Fruit fly (Drosophila melanogaster) whole organism, embryonic: ENCODE measurements around the gene Cep135.

Experiments
- Atf-2 ChIP-seq: fragments of 200-800 bp; sonication (Bioruptor generic); optimal IDR thresholded peaks from 2 replicates; lab custom pipeline; 2016; ENCODE audit warnings: missing biosample characterization, missing genetic modification characterization
- B-H2 ChIP-seq: fragments of 200-800 bp; sonication (Bioruptor generic); optimal IDR thresholded peaks from 2 replicates; lab custom pipeline; 2018; ENCODE audit warnings: missing biosample characterization, mild to moderate bottlenecking, missing genetic modification characterization
- CG11560 ChIP-seq: fragments of 200-800 bp; sonication (Bioruptor generic); IDR thresholded peaks from 3 replicates; pipeline ENCODE4 v1.3.6; 2022; ENCODE audit warnings: missing biosample characterization, missing genetic modification characterization
- CG11696 ChIP-seq: fragments of 200-800 bp; sonication (Bioruptor generic); IDR thresholded peaks from 2 replicates; pipeline ENCODE4 v1.3.6; 2022; ENCODE audit warnings: missing biosample characterization, missing genetic modification characterization
- CG12236 ChIP-seq: fragments of 200-800 bp; sonication (Bioruptor generic); optimal IDR thresholded peaks from 2 replicates; lab custom pipeline; 2016; ENCODE audit warnings: missing biosample characterization, missing genetic modification characterization
- CG12942 ChIP-seq: fragments of 200-800 bp; sonication (Bioruptor generic); optimal IDR thresholded peaks from 3 replicates; lab custom pipeline; 2016; ENCODE audit warnings: missing biosample characterization, missing genetic modification characterization
- CG15269 ChIP-seq: fragments of 200-800 bp; sonication (Bioruptor generic); optimal IDR thresholded peaks from 2 replicates; lab custom pipeline; 2018; ENCODE audit warnings: missing biosample characterization, mild to moderate bottlenecking, missing genetic modification characterization, moderate library complexity
- CG15479 ChIP-seq: fragments of 200-800 bp; sonication (Bioruptor generic); optimal IDR thresholded peaks from 3 replicates; lab custom pipeline; 2019; ENCODE audit warnings: missing biosample characterization, mild to moderate bottlenecking, missing genetic modification characterization, moderate library complexity
- CG17385 ChIP-seq: fragments of 200-800 bp; sonication (Bioruptor generic); optimal IDR thresholded peaks from 3 replicates; lab custom pipeline; 2018; ENCODE audit warnings: missing biosample characterization, mild to moderate bottlenecking, missing genetic modification characterization
- CG1792 ChIP-seq: fragments of 200-800 bp; sonication (Bioruptor generic); optimal IDR thresholded peaks from 2 replicates; lab custom pipeline; 2016; ENCODE audit warnings: missing biosample characterization, missing genetic modification characterization
- CG2712 ChIP-seq: fragments of 200-800 bp; optimal IDR thresholded peaks from 3 replicates; lab custom pipeline; 2019; ENCODE audit warnings: missing biosample characterization, mild to moderate bottlenecking, missing genetic modification characterization, moderate library complexity
- CG2889 ChIP-seq: fragments of 200-800 bp; sonication (Bioruptor generic); IDR thresholded peaks from 3 replicates; pipeline ENCODE4 v1.3.6; 2022; ENCODE audit warnings: missing biosample characterization, missing genetic modification characterization
- CG31388 ChIP-seq: fragments of 200-800 bp; sonication (Bioruptor generic); optimal IDR thresholded peaks from 2 replicates; lab custom pipeline; 2016; ENCODE audit warnings: missing biosample characterization, missing genetic modification characterization
- CG32532 ChIP-seq: fragments of 200-800 bp; sonication (Bioruptor generic); IDR thresholded peaks from 2 replicates; pipeline ENCODE4 v1.3.6; 2022; ENCODE audit warnings: missing biosample characterization, missing genetic modification characterization
- CG32767 ChIP-seq: fragments of 200-800 bp; sonication (Bioruptor generic); IDR thresholded peaks from 2 replicates; pipeline ENCODE4 v1.3.6; 2022; ENCODE audit warnings: missing biosample characterization, missing genetic modification characterization
- CG3838 ChIP-seq: fragments of 200-800 bp; sonication (Bioruptor generic); optimal IDR thresholded peaks from 3 replicates; lab custom pipeline; 2016; ENCODE audit warnings: missing biosample characterization, missing genetic modification characterization
- CG42726 ChIP-seq: fragments of 200-800 bp; sonication (Bioruptor generic); IDR thresholded peaks from 2 replicates; pipeline ENCODE4 v1.3.6; 2022; ENCODE audit warnings: missing biosample characterization, missing genetic modification characterization; ENCODE audit not compliant: partially characterized antibody
- CG5180 ChIP-seq: fragments of 200-800 bp; sonication (Bioruptor generic); optimal IDR thresholded peaks from 3 replicates; lab custom pipeline; 2017; ENCODE audit warnings: missing biosample characterization, missing genetic modification characterization, mild to moderate bottlenecking, moderate library complexity, missing genetic modification reagents
- CG6813 ChIP-seq: fragments of 200-800 bp; sonication (Bioruptor generic); optimal IDR thresholded peaks from 2 replicates; lab custom pipeline; 2017; ENCODE audit warnings: missing biosample characterization, missing genetic modification characterization, mild to moderate bottlenecking, moderate library complexity, missing genetic modification reagents
- CG7372 ChIP-seq: fragments of 200-800 bp; sonication (Bioruptor generic); IDR thresholded peaks from 2 replicates; pipeline ENCODE4 v1.3.6; 2022; ENCODE audit warnings: missing biosample characterization, missing genetic modification characterization
- CG8924 ChIP-seq: fragments of 200-800 bp; optimal IDR thresholded peaks from 3 replicates; lab custom pipeline; 2019; ENCODE audit warnings: missing biosample characterization, mild to moderate bottlenecking, missing genetic modification characterization, moderate library complexity
- Dp ChIP-seq: fragments of 200-800 bp; sonication (Bioruptor generic); optimal IDR thresholded peaks from 2 replicates; lab custom pipeline; 2018; ENCODE audit warnings: missing biosample characterization, mild to moderate bottlenecking, missing genetic modification characterization, moderate library complexity
- Hr51 ChIP-seq, 2 experiments: fragments of 200-800 bp; sonication (Bioruptor generic); optimal IDR thresholded peaks; 2 replicates in 1 of 2; 3 replicates in 1 of 2; lab custom pipeline; 2016 to 2018; ENCODE audit warnings: missing biosample characterization in 2 of 2, missing genetic modification characterization in 2 of 2, mild to moderate bottlenecking in 1 of 2, moderate library complexity in 1 of 2
- Lpt ChIP-seq: fragments of >200 bp; optimal IDR thresholded peaks from 2 replicates; lab custom pipeline; 2018; ENCODE audit warnings: missing biosample characterization, missing genetic modification characterization
- MESR4 ChIP-seq: fragments of 200-800 bp; sonication (Bioruptor generic); optimal IDR thresholded peaks from 2 replicates; lab custom pipeline; 2018; ENCODE audit warnings: missing biosample characterization, mild to moderate bottlenecking, missing genetic modification characterization, moderate library complexity
- Max ChIP-seq: fragments of 200-800 bp; sonication (Bioruptor generic); optimal IDR thresholded peaks from 2 replicates; lab custom pipeline; 2016; ENCODE audit warnings: missing biosample characterization, mild to moderate bottlenecking, missing genetic modification characterization
- Nf-YA ChIP-seq: fragments of 200-800 bp; sonication (Bioruptor generic); IDR thresholded peaks from 2 replicates; pipeline ENCODE4 v1.3.6; 2022; ENCODE audit warnings: missing biosample characterization, missing genetic modification characterization
- Sox100B ChIP-seq: fragments of 200-800 bp; sonication (Bioruptor generic); optimal IDR thresholded peaks from 3 replicates; lab custom pipeline; 2018; ENCODE audit warnings: missing biosample characterization, mild to moderate bottlenecking, missing genetic modification characterization
- Trl ChIP-seq, 3 experiments: fragments of >200 bp in 2 of 3; fragments of 200-800 bp in 1 of 3; sonication (Bioruptor generic) in 1 of 3; optimal IDR thresholded peaks; 2 replicates in 1 of 3; 3 replicates in 2 of 3; lab custom pipeline; 2016 to 2017; ENCODE audit warnings: missing biosample characterization in 1 of 3, missing genetic modification characterization in 1 of 3
- crp ChIP-seq, 2 experiments: fragments of 200-800 bp; sonication (Bioruptor generic); optimal IDR thresholded peaks; 2 replicates in 1 of 2; 3 replicates in 1 of 2; lab custom pipeline; 2017; ENCODE audit warnings: missing biosample characterization in 2 of 2, missing genetic modification characterization in 2 of 2, mild to moderate bottlenecking in 1 of 2, moderate library complexity in 1 of 2
- dmrt11E ChIP-seq: fragments of 200-800 bp; sonication (Bioruptor generic); optimal IDR thresholded peaks from 3 replicates; lab custom pipeline; 2018; ENCODE audit warnings: missing biosample characterization, mild to moderate bottlenecking, missing genetic modification characterization, moderate library complexity
- eve ChIP-seq, 2 experiments: fragments of >200 bp; optimal IDR thresholded peaks; 2 replicates each; lab custom pipeline; 2017; ENCODE audit warnings: missing biosample characterization in 2 of 2, missing genetic modification characterization in 2 of 2
- ewg ChIP-seq: fragments of 200-800 bp; sonication (Bioruptor generic); optimal IDR thresholded peaks from 3 replicates; lab custom pipeline; 2017; ENCODE audit warnings: mild to moderate bottlenecking, missing biosample characterization, missing genetic modification reagents, missing genetic modification characterization
- eyg ChIP-seq: fragments of 200-800 bp; sonication (Bioruptor generic); optimal IDR thresholded peaks from 3 replicates; lab custom pipeline; 2016; ENCODE audit warnings: missing biosample characterization, missing genetic modification characterization
- gsb-n ChIP-seq: fragments of 200-800 bp; sonication (Bioruptor generic); optimal IDR thresholded peaks from 3 replicates; lab custom pipeline; 2018; ENCODE audit warnings: missing biosample characterization, mild to moderate bottlenecking, missing genetic modification characterization
- odd ChIP-seq: fragments of 200-800 bp; sonication (Bioruptor generic); optimal IDR thresholded peaks from 2 replicates; lab custom pipeline; 2017; ENCODE audit warnings: missing biosample characterization, mild to moderate bottlenecking, missing genetic modification characterization
- pfk ChIP-seq: fragments of 200-800 bp; sonication (Bioruptor generic); optimal IDR thresholded peaks from 2 replicates; lab custom pipeline; 2018; ENCODE audit warnings: missing biosample characterization, mild to moderate bottlenecking, missing genetic modification characterization, moderate library complexity
- pita ChIP-seq: fragments of 200-800 bp; sonication (Bioruptor generic); optimal IDR thresholded peaks from 2 replicates; lab custom pipeline; 2017; ENCODE audit warnings: missing biosample characterization, mild to moderate bottlenecking, missing genetic modification characterization
- pros ChIP-seq: fragments of 200-800 bp; sonication (Bioruptor generic); optimal IDR thresholded peaks from 3 replicates; lab custom pipeline; 2019; ENCODE audit warnings: missing biosample characterization, mild to moderate bottlenecking, missing genetic modification characterization, moderate library complexity
- sd ChIP-seq: fragments of 200-800 bp; sonication (Bioruptor generic); optimal IDR thresholded peaks from 3 replicates; lab custom pipeline; 2018; ENCODE audit warnings: missing biosample characterization, mild to moderate bottlenecking, missing genetic modification characterization, moderate library complexity
- seq ChIP-seq: fragments of 200-800 bp; sonication (Bioruptor generic); IDR thresholded peaks from 2 replicates; pipeline ENCODE4 v1.3.6; 2022; ENCODE audit warnings: missing biosample characterization, missing genetic modification characterization
- slp2 ChIP-seq: fragments of 200-800 bp; sonication (Bioruptor generic); optimal IDR thresholded peaks from 2 replicates; lab custom pipeline; 2016; ENCODE audit warnings: missing biosample characterization, missing genetic modification characterization
- vvl ChIP-seq: fragments of 200-800 bp; sonication (Bioruptor generic); IDR thresholded peaks from 2 replicates; pipeline ENCODE4 v1.3.6; 2022; ENCODE audit warnings: missing biosample characterization, missing genetic modification characterization
- wek ChIP-seq: fragments of 200-800 bp; sonication (Bioruptor generic); optimal IDR thresholded peaks from 3 replicates; lab custom pipeline; 2018; ENCODE audit warnings: missing biosample characterization, mild to moderate bottlenecking, missing genetic modification characterization, moderate library complexity
- zf30C ChIP-seq: fragments of 200-800 bp; sonication (Bioruptor generic); optimal IDR thresholded peaks from 3 replicates; lab custom pipeline; 2018; ENCODE audit warnings: missing biosample characterization, mild to moderate bottlenecking, missing genetic modification characterization

Gene Cep135

DNA sequence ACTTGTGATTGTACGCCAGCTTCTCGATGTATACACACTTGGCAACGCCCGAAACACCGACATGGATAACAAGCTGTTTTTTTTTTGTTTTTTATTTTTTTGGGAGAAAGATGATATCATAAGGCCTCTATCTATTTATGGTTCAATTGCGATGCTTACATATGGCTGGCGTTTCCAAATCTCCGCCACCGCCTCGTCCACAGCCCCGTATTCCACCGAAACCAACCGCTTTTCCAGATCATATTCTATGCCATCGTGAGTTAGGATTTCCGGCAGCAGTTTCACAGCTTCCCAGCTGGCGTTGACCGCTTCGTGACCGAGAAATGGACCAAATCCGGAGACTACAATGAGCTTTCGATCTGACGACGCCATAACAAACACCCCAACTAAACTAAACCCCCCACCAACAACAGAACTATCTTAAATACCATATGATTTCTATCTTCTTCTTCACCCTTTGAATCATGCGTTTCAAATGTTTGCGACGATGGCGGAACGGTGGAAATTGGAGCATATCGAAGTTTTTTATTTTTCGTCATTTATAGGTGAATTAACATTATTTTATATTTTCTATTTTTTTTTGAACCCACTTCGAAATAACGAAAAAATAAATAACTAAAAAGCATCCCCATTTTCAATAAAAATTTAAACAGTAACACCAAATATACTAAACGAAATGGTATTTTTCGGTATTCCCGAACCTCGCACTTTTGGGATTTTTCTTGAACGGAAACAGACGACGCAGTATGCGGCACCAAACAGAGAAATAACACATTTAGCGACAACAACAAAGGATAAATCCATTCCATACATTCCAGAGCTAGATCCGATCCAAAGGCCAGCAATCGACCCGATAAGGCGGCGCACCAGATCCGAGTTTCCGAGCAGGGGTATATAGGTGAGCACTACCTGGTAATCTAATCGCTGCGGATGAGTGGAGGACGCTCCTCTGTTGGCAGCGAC, 27.4 kb downstream of the Cep135 start, which contains the start of the genes CG32147 and Pex3 (continued):
- TF ChIP-seq eyg (no peak), CG2712 (peak; percentile 43), eve (GFP tag; optimal IDR thresholded peaks at IDR 0.05; lab: Kevin White, UChicago) (no peak), CG1792 (GFP tag; lab: Kevin White, UChicago) (no peak), CG3838 (GFP tag; lab: Kevin White, UChicago) (no peak), sd (tag; lab: Kevin White, UChicago) (peak; percentile 83), MESR4 (GFP tag; lab: Kevin White, UChicago) (peak; percentile 82), wek (GFP tag; lab: Kevin White, UChicago) (no peak), CG42726 (GFP tag; lab: Robert Waterston, UW) (no peak), CG31388 (GFP tag; lab: Kevin White, UChicago) (no peak), zf30C (GFP tag; lab: Kevin White, UChicago) (no peak), Nf-YA (GFP tag; lab: Robert Waterston, UW) (no peak), Max (GFP tag; lab: Kevin White, UChicago) (peak; percentile 22), CG11560 (tag; lab: Robert Waterston, UW) (no peak), CG7372 (GFP tag; lab: Robert Waterston, UW) (no peak), Sox100B (peak; percentile 2), CG15269 (tag; lab: Kevin White, UChicago) (no peak), Atf-2 (no peak), CG32532 (0 out of 2 replicates have a peak, but pooled peaks have one; percentile 21), Lpt (no peak)

DNA sequence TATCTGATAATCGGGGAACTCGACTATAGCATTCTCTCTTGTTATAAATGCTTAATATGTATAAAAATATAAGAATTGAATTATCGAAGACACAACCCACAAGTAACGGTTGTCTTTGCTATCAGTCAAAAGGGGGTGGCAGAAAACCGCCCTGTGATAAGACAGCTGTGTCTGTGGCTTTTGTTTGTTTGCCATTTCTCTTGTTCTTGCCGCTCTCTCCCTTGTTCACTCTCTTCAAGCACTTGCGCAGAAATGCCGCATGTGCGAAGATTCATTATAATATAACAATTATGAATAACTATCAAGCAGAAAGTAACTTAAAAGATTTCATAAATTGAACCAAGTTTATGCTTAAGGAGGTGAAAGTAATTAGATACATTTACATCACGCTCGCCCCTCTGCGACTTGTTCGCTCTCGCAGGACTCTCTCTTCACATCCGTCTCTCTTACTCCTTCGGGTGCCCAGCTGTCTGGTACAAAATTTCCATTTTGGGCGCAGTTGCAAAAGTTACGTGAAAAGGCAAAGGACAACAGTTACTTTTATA, 30.2 kb downstream of the Cep135 start, which contains the start of gene FucTA:
TSS of gene FucTA (plus strand) at position 495 of the 545 bp plus-strand sequence.
- TF ChIP-seq seq (peak; percentile 63), Dp (GFP tag; lab: Kevin White, UChicago) (no peak), pros (GFP tag; lab: Kevin White, UChicago) (peak; percentile 60), Trl (optimal IDR thresholded peaks at IDR 0.05; lab: Kevin White, UChicago) (peak; percentile 38 to 66), Trl (GFP tag; optimal IDR thresholded peaks at IDR 0.05; lab: Kevin White, UChicago) (no peak), crp (GFP tag; optimal IDR thresholded peaks at IDR 0.05; lab: Kevin White, UChicago) (peak in 1 of 2 experiments; percentile 44), pita (GFP tag; lab: Kevin White, UChicago) (peak; percentile 30), CG17385 (GFP tag; lab: Kevin White, UChicago) (peak; percentile 50), Hr51 (GFP tag; optimal IDR thresholded peaks at IDR 0.05; lab: Kevin White, UChicago) (peak in 1 of 2 experiments; percentile 30), CG11696 (GFP tag; lab: Robert Waterston, UW) (no peak), ewg (GFP tag; lab: Kevin White, UChicago) (peak; percentile 81), CG15479 (GFP tag; lab: Kevin White, UChicago) (peak; percentile 12)
- TF ChIP-seq, all 482 proteins: peak for 9

dm6 chr3L:15150028-15150427, 33.5 kb downstream of the Cep135 start:
- TF ChIP-seq CG8924 (tag; lab: Kevin White, UChicago) (no peak), vvl (GFP tag; lab: Robert Waterston, UW) (no peak), CG12942 (GFP tag; lab: Kevin White, UChicago) (no peak), pfk (no peak), gsb-n (tag; lab: Kevin White, UChicago) (no peak), CG12236 (GFP tag; lab: Kevin White, UChicago) (no peak), B-H2 (GFP tag; lab: Kevin White, UChicago) (no peak), zf30C (GFP tag; lab: Kevin White, UChicago) (no peak), CG2889 (GFP tag; lab: Robert Waterston, UW) (no peak), CG42726 (GFP tag; lab: Robert Waterston, UW) (no peak), crp (GFP tag; optimal IDR thresholded peaks at IDR 0.05; lab: Kevin White, UChicago) (no peak), CG6813 (GFP tag; lab: Kevin White, UChicago) (peak; percentile 3), slp2 (GFP tag; lab: Kevin White, UChicago) (no peak), dmrt11E (tag; lab: Kevin White, UChicago) (no peak), odd (GFP tag; lab: Kevin White, UChicago) (no peak), CG5180 (GFP tag; lab: Kevin White, UChicago) (no peak), CG32767 (GFP tag; lab: Robert Waterston, UW) (no peak)
